Fruit fly (Drosophila melanogaster) whole organism, embryonic: ENCODE results near the gene CG44362.

Source experiments
- Ada2b ChIP-seq: fragments of 200-800 bp; sonication (Bioruptor generic); IDR thresholded peaks from 2 replicates; pipeline ENCODE4 v1.3.6; 2022; ENCODE audit warnings: missing biosample characterization, missing genetic modification characterization
- Asciz ChIP-seq: fragments of 200-800 bp; sonication (Bioruptor generic); optimal IDR thresholded peaks from 2 replicates; lab custom pipeline; 2017; ENCODE audit warnings: missing biosample characterization, mild to moderate bottlenecking, missing genetic modification characterization, missing genetic modification reagents
- Awh ChIP-seq: fragments of 200-800 bp; sonication (Bioruptor generic); IDR thresholded peaks from 2 replicates; pipeline ENCODE4, ENCODE4 v1.3.6; 2022; ENCODE audit warnings: missing biosample characterization, missing genetic modification characterization
- B-H2 ChIP-seq: fragments of 200-800 bp; sonication (Bioruptor generic); optimal IDR thresholded peaks from 2 replicates; lab custom pipeline; 2018; ENCODE audit warnings: missing biosample characterization, mild to moderate bottlenecking, missing genetic modification characterization
- CG10147 ChIP-seq: fragments of 200-800 bp; sonication (Bioruptor generic); optimal IDR thresholded peaks from 2 replicates; lab custom pipeline; 2019; ENCODE audit warnings: missing biosample characterization, mild to moderate bottlenecking, missing genetic modification characterization, moderate library complexity
- CG10543 ChIP-seq: fragments of 200-800 bp; sonication (Bioruptor generic); optimal IDR thresholded peaks from 3 replicates; lab custom pipeline; 2017; ENCODE audit warnings: missing biosample characterization, mild to moderate bottlenecking, missing genetic modification characterization, moderate library complexity
- CG12391 ChIP-seq: fragments of 200-800 bp; sonication (Bioruptor generic); optimal IDR thresholded peaks from 3 replicates; lab custom pipeline; 2018; ENCODE audit warnings: missing biosample characterization, mild to moderate bottlenecking, missing genetic modification characterization, moderate library complexity
- CG13123 ChIP-seq: fragments of 200-800 bp; sonication (Bioruptor generic); optimal IDR thresholded peaks from 2 replicates; lab custom pipeline; 2016; ENCODE audit warnings: missing biosample characterization, missing genetic modification characterization
- CG13424 ChIP-seq: fragments of 200-800 bp; sonication (Bioruptor generic); optimal IDR thresholded peaks from 2 replicates; lab custom pipeline; 2019; ENCODE audit warnings: missing biosample characterization, mild to moderate bottlenecking, missing genetic modification characterization, moderate library complexity
- CG14965 ChIP-seq: fragments of 200-800 bp; sonication (Bioruptor generic); optimal IDR thresholded peaks from 2 replicates; lab custom pipeline; 2016; ENCODE audit warnings: missing biosample characterization, missing genetic modification characterization, borderline replicate concordance
- CG15011 ChIP-seq: fragments of 200-800 bp; sonication (Bioruptor generic); optimal IDR thresholded peaks from 3 replicates; lab custom pipeline; 2018; ENCODE audit warnings: missing biosample characterization, mild to moderate bottlenecking, missing genetic modification characterization
- CG17359 ChIP-seq: fragments of 200-800 bp; sonication (Bioruptor generic); optimal IDR thresholded peaks from 3 replicates; lab custom pipeline; 2018; ENCODE audit warnings: missing biosample characterization, mild to moderate bottlenecking, missing genetic modification characterization, moderate library complexity
- CG17568 ChIP-seq: fragments of 200-800 bp; sonication (Bioruptor generic); optimal IDR thresholded peaks from 2 replicates; lab custom pipeline; 2018; ENCODE audit warnings: missing biosample characterization, mild to moderate bottlenecking, missing genetic modification characterization, moderate library complexity
- CG17612 ChIP-seq: fragments of 200-800 bp; sonication (Bioruptor generic); IDR thresholded peaks from 2 replicates; pipeline ENCODE4 v1.3.6; 2022; ENCODE audit warnings: missing biosample characterization, missing genetic modification characterization
- CG18262 ChIP-seq: fragments of 200-800 bp; optimal IDR thresholded peaks from 3 replicates; lab custom pipeline; 2019; ENCODE audit warnings: missing biosample characterization, mild to moderate bottlenecking, missing genetic modification characterization, moderate library complexity
- CG18476 ChIP-seq: fragments of 200-800 bp; sonication (Bioruptor generic); optimal IDR thresholded peaks from 2 replicates; lab custom pipeline; 2016; ENCODE audit warnings: missing biosample characterization, mild to moderate bottlenecking, missing genetic modification characterization
- CG30403 ChIP-seq: fragments of 200-800 bp; sonication (Bioruptor generic); optimal IDR thresholded peaks from 3 replicates; lab custom pipeline; 2016; ENCODE audit warnings: missing biosample characterization, missing genetic modification characterization
- CG30431 ChIP-seq: fragments of 200-800 bp; sonication (Bioruptor generic); optimal IDR thresholded peaks from 2 replicates; lab custom pipeline; 2017; ENCODE audit warnings: missing biosample characterization, missing genetic modification characterization
- CG4424 ChIP-seq: fragments of 200-800 bp; sonication (Bioruptor generic); optimal IDR thresholded peaks from 3 replicates; lab custom pipeline; 2016; ENCODE audit warnings: missing biosample characterization, missing genetic modification characterization
- CG6654 ChIP-seq: fragments of 200-800 bp; sonication (Bioruptor generic); optimal IDR thresholded peaks from 2 replicates; lab custom pipeline; 2017; ENCODE audit warnings: missing biosample characterization, mild to moderate bottlenecking, missing genetic modification characterization
- CG7839 ChIP-seq: fragments of 200-800 bp; sonication (Bioruptor generic); optimal IDR thresholded peaks from 3 replicates; lab custom pipeline; 2018; ENCODE audit warnings: missing biosample characterization, mild to moderate bottlenecking, missing genetic modification characterization, moderate library complexity
- CG7963 ChIP-seq: fragments of 200-800 bp; sonication (Bioruptor generic); IDR thresholded peaks from 3 replicates; pipeline ENCODE4 v1.3.6; 2022; ENCODE audit warnings: missing biosample characterization, missing genetic modification characterization; ENCODE audit not compliant: partially characterized antibody
- CG9727 ChIP-seq: fragments of 200-800 bp; sonication (Bioruptor generic); optimal IDR thresholded peaks from 3 replicates; lab custom pipeline; 2017; ENCODE audit warnings: missing biosample characterization, mild to moderate bottlenecking, missing genetic modification characterization
- CrebB ChIP-seq: fragments of 200-800 bp; sonication (Bioruptor generic); optimal IDR thresholded peaks from 3 replicates; lab custom pipeline; 2018; ENCODE audit warnings: missing biosample characterization, mild to moderate bottlenecking, missing genetic modification characterization
- Elba2 ChIP-seq: fragments of 200-800 bp; sonication (Bioruptor generic); optimal IDR thresholded peaks from 3 replicates; lab custom pipeline; 2016; ENCODE audit warnings: missing biosample characterization, missing genetic modification characterization
- Fer1 ChIP-seq: fragments of 200-800 bp; sonication (Bioruptor generic); optimal IDR thresholded peaks from 2 replicates; lab custom pipeline; 2017; ENCODE audit warnings: missing biosample characterization, mild to moderate bottlenecking, missing genetic modification characterization
- Gug ChIP-seq: fragments of 200-800 bp; sonication (Bioruptor generic); IDR thresholded peaks from 4 replicates; pipeline ENCODE4 v1.3.6; 2022; ENCODE audit warnings: missing biosample characterization, missing genetic modification characterization
- HLH54F ChIP-seq: fragments of 200-800 bp; sonication (Bioruptor generic); optimal IDR thresholded peaks from 3 replicates; lab custom pipeline; 2016; ENCODE audit warnings: missing biosample characterization, missing genetic modification characterization
- Hand ChIP-seq: fragments of 200-800 bp; sonication (Bioruptor generic); optimal IDR thresholded peaks from 2 replicates; lab custom pipeline; 2017; ENCODE audit warnings: mild to moderate bottlenecking, missing biosample characterization, missing genetic modification reagents, missing genetic modification characterization
- Kr ChIP-seq: fragments of 200-800 bp; sonication (Bioruptor generic); optimal IDR thresholded peaks from 2 replicates; lab custom pipeline; 2017; ENCODE audit warnings: missing biosample characterization, mild to moderate bottlenecking, missing genetic modification characterization
- MTF-1 ChIP-seq: fragments of 200-800 bp; sonication (Bioruptor generic); optimal IDR thresholded peaks from 2 replicates; lab custom pipeline; 2018; ENCODE audit warnings: missing biosample characterization, mild to moderate bottlenecking, missing genetic modification characterization, borderline replicate concordance
- Meics ChIP-seq: fragments of 200-800 bp; sonication (Bioruptor generic); optimal IDR thresholded peaks from 2 replicates; lab custom pipeline; 2017; ENCODE audit warnings: missing biosample characterization, mild to moderate bottlenecking, missing genetic modification characterization
- Optix ChIP-seq: fragments of 200-800 bp; sonication (Bioruptor generic); IDR thresholded peaks from 3 replicates; pipeline ENCODE4 v1.3.6; 2022; ENCODE audit warnings: missing biosample characterization, missing genetic modification characterization
- Scr ChIP-seq: fragments of 200-800 bp; sonication (Bioruptor generic); IDR thresholded peaks from 2 replicates; pipeline ENCODE4 v1.3.6; 2022; ENCODE audit warnings: missing biosample characterization, missing genetic modification characterization; ENCODE audit not compliant: partially characterized antibody
- Xrp1 ChIP-seq: fragments of 200-800 bp; sonication (Bioruptor generic); IDR thresholded peaks from 2 replicates; pipeline ENCODE4 v1.3.6; 2022; ENCODE audit warnings: missing biosample characterization, missing genetic modification characterization
- ap ChIP-seq: fragments of 200-800 bp; sonication (Bioruptor generic); IDR thresholded peaks from 2 replicates; pipeline ENCODE4 v1.3.6; 2022; ENCODE audit warnings: missing biosample characterization, missing genetic modification characterization
- ara ChIP-seq: fragments of 200-800 bp; sonication (Bioruptor generic); IDR thresholded peaks from 2 replicates; pipeline ENCODE4 v1.3.6; 2022; ENCODE audit warnings: missing biosample characterization, missing genetic modification characterization
- ash1 ChIP-seq: fragments of 200-800 bp; sonication (Bioruptor generic); optimal IDR thresholded peaks from 2 replicates; lab custom pipeline; 2018; ENCODE audit warnings: missing biosample characterization, mild to moderate bottlenecking, missing genetic modification characterization
- bigmax ChIP-seq: fragments of 200-800 bp; sonication (Bioruptor generic); optimal IDR thresholded peaks from 2 replicates; lab custom pipeline; 2018; ENCODE audit warnings: missing biosample characterization, mild to moderate bottlenecking, missing genetic modification characterization
- dmrt99B ChIP-seq: fragments of 200-800 bp; sonication (Bioruptor generic); optimal IDR thresholded peaks from 2 replicates; lab custom pipeline; 2018; ENCODE audit warnings: missing biosample characterization, mild to moderate bottlenecking, missing genetic modification characterization, moderate library complexity
- fru ChIP-seq: fragments of >200 bp; optimal IDR thresholded peaks from 2 replicates; lab custom pipeline; 2017
- lola ChIP-seq, 3 experiments: fragments of >200 bp in 2 of 3; fragments of 200-800 bp in 1 of 3; sonication (Bioruptor generic) in 1 of 3; optimal IDR thresholded peaks; 2 replicates each; lab custom pipeline; 2017 to 2019; ENCODE audit warnings: missing biosample characterization in 3 of 3, missing genetic modification characterization in 3 of 3, mild to moderate bottlenecking in 1 of 3, moderate library complexity in 1 of 3
- maf-S ChIP-seq: fragments of 200-800 bp; sonication (Bioruptor generic); optimal IDR thresholded peaks from 2 replicates; lab custom pipeline; 2016; ENCODE audit warnings: missing biosample characterization, missing genetic modification characterization
- nerfin-2 ChIP-seq: fragments of 200-800 bp; sonication (Bioruptor generic); IDR thresholded peaks from 2 replicates; pipeline ENCODE4 v1.3.6; 2022; ENCODE audit warnings: missing biosample characterization, missing genetic modification characterization; ENCODE audit not compliant: partially characterized antibody
- pan ChIP-seq, 4 experiments: fragments of >200 bp in 3 of 4; fragments of 200-800 bp in 1 of 4; sonication (Bioruptor generic) in 1 of 4; optimal IDR thresholded peaks in 3 of 4; IDR thresholded peaks in 1 of 4; 2 replicates each; pipeline versions ENCODE4 v1.3.6 to Lab custom; 2017 to 2022; ENCODE audit warnings: missing biosample characterization in 2 of 4, missing genetic modification characterization in 2 of 4, mixed read lengths in 1 of 4
- pum ChIP-seq: fragments of 200-800 bp; sonication (Bioruptor generic); optimal IDR thresholded peaks from 2 replicates; lab custom pipeline; 2016; ENCODE audit warnings: missing biosample characterization, missing genetic modification characterization
- run ChIP-seq: fragments of 200-800 bp; sonication (Bioruptor generic); optimal IDR thresholded peaks from 3 replicates; lab custom pipeline; 2018; ENCODE audit warnings: missing biosample characterization, mild to moderate bottlenecking, missing genetic modification characterization
- sug ChIP-seq: fragments of 200-800 bp; optimal IDR thresholded peaks from 2 replicates; lab custom pipeline; 2019; ENCODE audit warnings: missing biosample characterization, mild to moderate bottlenecking, missing genetic modification characterization, moderate library complexity
- wdn ChIP-seq: fragments of 200-800 bp; sonication (Bioruptor generic); IDR thresholded peaks from 2 replicates; pipeline ENCODE4 v1.3.6; 2022; ENCODE audit warnings: missing biosample characterization, missing genetic modification characterization
- zen2 ChIP-seq: fragments of 200-800 bp; sonication (Bioruptor generic); IDR thresholded peaks from 3 replicates; pipeline ENCODE4 v1.3.6; 2022; ENCODE audit warnings: missing biosample characterization, missing genetic modification characterization; ENCODE audit not compliant: partially characterized antibody

CG44362 gene

dm6 chr3L:11419344-11419743 lies 22.0 kb downstream of the CG44362 start (continued):
- 0 out of 2 replicates have a peak, but pooled peaks have one; percentile 19 for TF ChIP-seq Xrp1
- TF ChIP-seq CG14965: no peak
- no peak for TF ChIP-seq CG9727 (GFP tag; lab: Kevin White, UChicago)
- peak; percentile 38 for TF ChIP-seq CG10543 (GFP tag; lab: Kevin White, UChicago)
- TF ChIP-seq CG17612 (GFP tag; lab: Robert Waterston, UW): no peak
- no peak for TF ChIP-seq Asciz (GFP tag; lab: Kevin White, UChicago)
- no peak for TF ChIP-seq ara (GFP tag; lab: Robert Waterston, UW)
- peak; percentile 9 for TF ChIP-seq Meics (GFP tag; lab: Kevin White, UChicago)
- TF ChIP-seq ap (GFP tag; lab: Robert Waterston, UW): no peak
- no peak for TF ChIP-seq CG13123 (GFP tag; lab: Kevin White, UChicago)
- no peak for TF ChIP-seq CG30403 (GFP tag; lab: Kevin White, UChicago)
- no peak for TF ChIP-seq lola (GFP tag; optimal IDR thresholded peaks at IDR 0.05; lab: Kevin White, UChicago)
- TF ChIP-seq zen2 (GFP tag; lab: Robert Waterston, UW): no peak
- TF ChIP-seq CG17568 (GFP tag; lab: Kevin White, UChicago): peak; percentile 19
- peak; percentile 41; the same call in 1 of the 2 replicates for TF ChIP-seq Awh (GFP tag; lab: Robert Waterston, UW)
- no peak for TF ChIP-seq CG6654
- TF ChIP-seq fru: no peak
- TF ChIP-seq wdn: no peak
- TF ChIP-seq CG7963: no peak
- TF ChIP-seq B-H2 (GFP tag; lab: Kevin White, UChicago): no peak
- TF ChIP-seq Optix (GFP tag; lab: Robert Waterston, UW): no peak
- TF ChIP-seq CrebB: no peak
- peak; percentile 12 for TF ChIP-seq CG10147
- TF ChIP-seq HLH54F (GFP tag; lab: Kevin White, UChicago): no peak
- peak; percentile 2 for TF ChIP-seq CG15011 (GFP tag; lab: Kevin White, UChicago)
- no peak for TF ChIP-seq CG17359 (tag; lab: Kevin White, UChicago)
- no peak for TF ChIP-seq CG18262 (tag; lab: Kevin White, UChicago)
- TF ChIP-seq Kr: no peak
- no peak for TF ChIP-seq CG4424 (GFP tag; lab: Kevin White, UChicago)
- no peak for TF ChIP-seq maf-S
- no peak for TF ChIP-seq pan (optimal IDR thresholded peaks at IDR 0.05; lab: Kevin White, UChicago)
- TF ChIP-seq pan (GFP tag; optimal IDR thresholded peaks at IDR 0.05 in 1 of 2, IDR thresholded peaks at IDR 0.05 in 1 of 2): no peak
- peak; percentile 38 for TF ChIP-seq run (tag; lab: Kevin White, UChicago)
- no peak for TF ChIP-seq CG12391
- TF ChIP-seq CG30431 (GFP tag; lab: Kevin White, UChicago): no peak
- TF ChIP-seq sug: peak; percentile 46
- TF ChIP-seq ash1 (GFP tag; lab: Kevin White, UChicago): no peak
- TF ChIP-seq Fer1 (GFP tag; lab: Kevin White, UChicago): peak; percentile 28
- no peak for TF ChIP-seq Hand (GFP tag; lab: Kevin White, UChicago)
- TF ChIP-seq Scr (GFP tag; lab: Robert Waterston, UW): no peak
- TF ChIP-seq CG7839: peak; percentile 11
- TF ChIP-seq MTF-1 (GFP tag; lab: Kevin White, UChicago): no peak
- no peak for TF ChIP-seq CG18476 (GFP tag; lab: Kevin White, UChicago)
- TF ChIP-seq dmrt99B (tag; lab: Kevin White, UChicago): peak; percentile 14
- no peak for TF ChIP-seq Elba2 (GFP tag; lab: Kevin White, UChicago)
- no peak for TF ChIP-seq CG13424 (tag; lab: Kevin White, UChicago)
- TF ChIP-seq bigmax: no peak
- no peak for TF ChIP-seq Gug
- TF ChIP-seq nerfin-2 (GFP tag; lab: Robert Waterston, UW): no peak
- no peak for TF ChIP-seq pum
- 0 out of 2 replicates have a peak, but pooled peaks have one; percentile 4 for TF ChIP-seq Ada2b
